Fruit fly (Drosophila melanogaster): ENCODE data around the gene TwdlN.

DNA sequence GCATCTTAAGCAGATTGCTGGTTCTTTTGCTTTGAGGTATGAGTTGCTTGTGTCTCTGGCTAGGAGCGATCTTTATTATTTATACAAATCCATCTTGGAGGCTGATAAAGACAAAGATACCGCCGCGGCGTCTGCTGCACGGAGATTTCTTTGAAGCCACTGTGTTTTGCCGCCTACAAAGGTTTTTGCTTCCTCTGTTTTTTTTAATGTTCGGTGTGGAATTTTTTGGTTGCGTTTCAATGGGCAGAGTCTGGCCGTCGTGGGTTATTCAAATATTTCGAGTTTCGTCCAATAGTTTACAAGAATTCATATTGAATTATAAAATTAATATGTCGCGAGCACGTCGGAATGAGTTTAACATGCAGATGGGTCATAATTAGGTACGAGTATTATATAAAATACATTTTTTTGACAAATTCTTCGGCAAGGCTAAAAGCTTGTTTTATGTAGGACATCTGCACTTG is 8.1 kb upstream of the TwdlN start, which contains the start of gene TwdlB:
- TF ChIP-seq usp (GFP tag; optimal IDR thresholded peaks at IDR 0.05), result no peak
- no peak for TF ChIP-seq CG8478 (optimal IDR thresholded peaks at IDR 0.05)
- no peak for TF ChIP-seq EcR (GFP tag; optimal IDR thresholded peaks at IDR 0.05)

Data from whole organism.